Worm (Caenorhabditis elegans) whole organism, L1 larva: ENCODE data around the gene ocr-1.

Experiments used
- aly-2 ChIP-seq: fragments of 150-350 bp; optimal IDR thresholded peaks from 2 replicates; lab custom pipeline; 2014; ENCODE audit warnings: missing biosample characterization, missing genetic modification characterization
- ama-1 ChIP-seq: fragments of 150-350 bp; optimal IDR thresholded peaks from 2 replicates; lab custom pipeline; 2014
- blmp-1 ChIP-seq: fragments of 150-350 bp; optimal IDR thresholded peaks from 2 replicates; lab custom pipeline; 2014; ENCODE audit warnings: missing biosample characterization, missing genetic modification characterization
- elt-2 ChIP-seq: sonication (generic microtip); optimal IDR thresholded peaks from 2 replicates; lab custom pipeline; 2016; ENCODE audit warnings: missing genetic modification characterization, mild to moderate bottlenecking, inconsistent platforms, missing compliant biosample characterization, missing genetic modification reagents
- fos-1 ChIP-seq: fragments of 150-350 bp; optimal IDR thresholded peaks from 2 replicates; lab custom pipeline; 2014; ENCODE audit warnings: missing biosample characterization, missing genetic modification characterization
- lin-15B ChIP-seq: fragments of 150-350 bp; sonication (generic microtip); optimal IDR thresholded peaks from 3 replicates; lab custom pipeline; 2014; ENCODE audit warnings: missing biosample characterization, missing genetic modification characterization
- nhr-12 ChIP-seq: sonication (generic microtip); optimal IDR thresholded peaks from 2 replicates; lab custom pipeline; 2017; ENCODE audit warnings: missing biosample characterization, missing genetic modification characterization
- pag-3 ChIP-seq: sonication (generic microtip); optimal IDR thresholded peaks from 2 replicates; lab custom pipeline; 2017; ENCODE audit warnings: missing genetic modification characterization, mild to moderate bottlenecking, missing compliant biosample characterization, antibody characterized with exemption, borderline replicate concordance; ENCODE audit not compliant: insufficient read depth
- pqm-1 ChIP-seq: sonication (generic microtip); optimal IDR thresholded peaks from 3 replicates; lab custom pipeline; 2017; ENCODE audit warnings: missing biosample characterization, missing genetic modification characterization
- skn-1 ChIP-seq: fragments of 150-350 bp; optimal IDR thresholded peaks from 2 replicates; lab custom pipeline; 2014; ENCODE audit warnings: missing biosample characterization, missing genetic modification characterization
- snpc-4 ChIP-seq: fragments of 150-350 bp; optimal IDR thresholded peaks from 2 replicates; lab custom pipeline; 2014; ENCODE audit warnings: missing biosample characterization, missing genetic modification characterization
- ztf-11 ChIP-seq, 2 experiments: sonication (generic microtip); optimal IDR thresholded peaks; 2 replicates each; lab custom pipeline; 2016 to 2017; ENCODE audit warnings: missing genetic modification characterization in 2 of 2, missing biosample characterization in 1 of 2, missing compliant biosample characterization in 1 of 2

ce11 chrV:10773216-10773615 is 9.1 kb downstream of the ocr-1 start:
- no peak for TF ChIP-seq ztf-11 (tag; optimal IDR thresholded peaks at IDR 0.05; lab: Kevin White, UChicago)
- TF ChIP-seq snpc-4 = no peak
- no peak for TF ChIP-seq lin-15B (tag; lab: Kevin White, UChicago)
- TF ChIP-seq fos-1 = no peak
- no peak for TF ChIP-seq aly-2 (tag; lab: Kevin White, UChicago)
- TF ChIP-seq elt-2 (tag; lab: Kevin White, UChicago) = no peak
- TF ChIP-seq ama-1 (lab: Kevin White, UChicago) = no peak
- no peak for TF ChIP-seq pag-3 (tag; lab: Kevin White, UChicago)
- TF ChIP-seq blmp-1 = no peak
- TF ChIP-seq nhr-12 = no peak
- TF ChIP-seq pqm-1 (tag; lab: Kevin White, UChicago) = no peak
- no peak for TF ChIP-seq skn-1 (tag; lab: Kevin White, UChicago)
